Fruit fly (Drosophila melanogaster): Measurements from ENCODE around the gene CG12099.

Gene CG12099

dm6 chr3L:1549148-1549547 is 9.1 kb downstream of the CG12099 start (continued):
- TF ChIP-seq CG10267 (tag; optimal IDR thresholded peaks at IDR 0.05) (no peak), Blimp-1 (GFP tag; optimal IDR thresholded peaks at IDR 0.05) (peak; percentile 8), hkb (optimal IDR thresholded peaks at IDR 0.05) (no peak), hkb (GFP tag; IDR thresholded peaks at IDR 0.05) (peak; percentile 38; the same call in 1 of the 2 replicates), CG34422 (GFP tag; IDR thresholded peaks at IDR 0.05) (peak; percentile 18; the same call in 1 of the 3 replicates), kni (GFP tag; optimal IDR thresholded peaks at IDR 0.05) (peak; percentile 68), CG10979 (tag; optimal IDR thresholded peaks at IDR 0.05) (peak; percentile 2), Adf1 (GFP tag; IDR thresholded peaks at IDR 0.05) (no peak), kay (GFP tag; optimal IDR thresholded peaks at IDR 0.05) (peak; percentile 19), CG3281 (GFP tag; optimal IDR thresholded peaks at IDR 0.05) (peak; percentile 6), CG9797 (GFP tag; optimal IDR thresholded peaks at IDR 0.05) (no peak), Nf-YA (GFP tag; IDR thresholded peaks at IDR 0.05) (0 out of 2 replicates have a peak, but pooled peaks have one; percentile 58), CG17612 (GFP tag; IDR thresholded peaks at IDR 0.05) (peak; percentile 22; the same call in 1 of the 2 replicates), Poxn (GFP tag; IDR thresholded peaks at IDR 0.05) (no peak), cg (GFP tag; optimal IDR thresholded peaks at IDR 0.05) (no peak), seq (GFP tag; IDR thresholded peaks at IDR 0.05) (0 out of 2 replicates have a peak, but pooled peaks have one; percentile 33), Asciz (GFP tag; optimal IDR thresholded peaks at IDR 0.05) (peak; percentile 9), fd3F (GFP tag; optimal IDR thresholded peaks at IDR 0.05) (peak; percentile 10), CG4707 (GFP tag; optimal IDR thresholded peaks at IDR 0.05) (peak; percentile 93), ase (GFP tag; IDR thresholded peaks at IDR 0.05) (no peak), CG12769 (tag; optimal IDR thresholded peaks at IDR 0.05) (peak; percentile 81), CG18599 (GFP tag; optimal IDR thresholded peaks at IDR 0.05) (peak; percentile 11), ind (GFP tag; optimal IDR thresholded peaks at IDR 0.05) (no peak), mirr (GFP tag; optimal IDR thresholded peaks at IDR 0.05) (peak; percentile 46), sob (GFP tag; IDR thresholded peaks at IDR 0.05) (peak; percentile 5; the same call in 1 of the 2 replicates), BtbVII (GFP tag; optimal IDR thresholded peaks at IDR 0.05) (peak; percentile 32), tx (GFP tag; optimal IDR thresholded peaks at IDR 0.05) (no peak), vvl (GFP tag; IDR thresholded peaks at IDR 0.05) (peak; percentile 96), D19B (GFP tag; optimal IDR thresholded peaks at IDR 0.05) (no peak), Hr39 (optimal IDR thresholded peaks at IDR 0.05) (no peak), Sox102F (GFP tag; optimal IDR thresholded peaks at IDR 0.05) (peak; percentile 49), Dbx (GFP tag; IDR thresholded peaks at IDR 0.05) (0 out of 3 replicates have a peak, but pooled peaks have one; percentile 24), Dek (tag; optimal IDR thresholded peaks at IDR 0.05) (no peak), Max (GFP tag; optimal IDR thresholded peaks at IDR 0.05) (peak; percentile 33), lab (GFP tag; optimal IDR thresholded peaks at IDR 0.05) (peak; percentile 1), pfk (GFP tag; optimal IDR thresholded peaks at IDR 0.05) (peak; percentile 47), CG10959 (GFP tag; IDR thresholded peaks at IDR 0.05) (no peak), CG10366 (GFP tag; IDR thresholded peaks at IDR 0.05) (peak; percentile 25), cato (GFP tag; optimal IDR thresholded peaks at IDR 0.05; ENCODE audit: borderline replicate concordance) (peak; percentile 33), crc (GFP tag; optimal IDR thresholded peaks at IDR 0.05) (no peak), wdn (GFP tag; IDR thresholded peaks at IDR 0.05) (no peak), CG6175 (GFP tag; IDR thresholded peaks at IDR 0.05) (no peak), CG32532 (GFP tag; IDR thresholded peaks at IDR 0.05) (peak; percentile 50; the same call in 1 of the 2 replicates), Oli (tag; optimal IDR thresholded peaks at IDR 0.05) (peak; percentile 39), CrebB (tag; optimal IDR thresholded peaks at IDR 0.05) (no peak), PHDP (tag; optimal IDR thresholded peaks at IDR 0.05) (peak; percentile 29), Hmr (GFP tag; optimal IDR thresholded peaks at IDR 0.05) (no peak), sens (GFP tag) (peak; percentile 82), CG15601 (tag; optimal IDR thresholded peaks at IDR 0.05) (no peak), CG18011 (GFP tag; optimal IDR thresholded peaks at IDR 0.05) (no peak), ssp (GFP tag; IDR thresholded peaks at IDR 0.05) (no peak)
